Worm (Caenorhabditis elegans) whole organism, L4/young adult: Measurements from ENCODE around the gene pinn-1.

ENCODE experiments used
- W03F9.2 ChIP-seq: fragments of 150-350 bp; optimal IDR thresholded peaks from 2 replicates; lab custom pipeline; 2014; ENCODE audit warnings: missing biosample characterization, missing genetic modification characterization
- dao-5 ChIP-seq: sonication (generic microtip); optimal IDR thresholded peaks from 2 replicates; lab custom pipeline; 2016; ENCODE audit warnings: missing genotype, missing genetic modification characterization, moderate library complexity, missing compliant biosample characterization
- him-1 ChIP-seq: sonication (generic microtip); optimal IDR thresholded peaks from 2 replicates; lab custom pipeline; 2016; ENCODE audit warnings: missing genotype, missing genetic modification reagents, missing genetic modification characterization, missing compliant biosample characterization

pinn-1 gene

DNA sequence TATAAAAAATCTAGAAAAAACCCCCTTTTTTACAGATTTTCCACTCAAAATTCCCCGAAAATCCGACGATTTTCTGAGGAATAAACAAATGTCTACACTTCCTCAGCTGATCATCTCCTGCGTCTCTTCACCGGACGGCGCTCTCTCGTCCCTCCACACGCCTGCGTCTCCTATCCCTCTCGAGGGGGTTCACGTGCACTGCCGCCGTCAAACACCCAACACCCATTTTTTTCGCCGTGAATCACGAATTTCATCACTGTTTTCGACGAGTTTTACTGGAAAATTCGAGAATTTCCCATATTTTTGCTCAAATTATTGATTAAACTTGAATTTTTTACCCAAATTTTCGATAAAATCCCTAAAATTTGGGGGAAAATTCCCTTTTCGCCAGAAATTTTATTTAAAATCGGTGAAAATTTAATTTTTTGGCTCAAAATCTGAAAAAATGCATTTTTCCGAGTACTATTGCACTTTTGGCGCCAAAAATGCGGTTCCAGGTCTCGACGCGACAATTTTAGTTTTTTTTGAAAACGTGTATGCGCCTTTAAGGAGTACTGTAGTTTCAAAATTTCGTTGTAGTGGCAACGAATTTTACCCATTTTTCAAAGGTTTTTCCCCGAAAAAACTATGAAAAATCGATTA is 32.1 kb upstream of the pinn-1 start:
- TF ChIP-seq dao-5 (no peak), W03F9.2 (tag; lab: Kevin White, UChicago) (peak; percentile 4)

DNA sequence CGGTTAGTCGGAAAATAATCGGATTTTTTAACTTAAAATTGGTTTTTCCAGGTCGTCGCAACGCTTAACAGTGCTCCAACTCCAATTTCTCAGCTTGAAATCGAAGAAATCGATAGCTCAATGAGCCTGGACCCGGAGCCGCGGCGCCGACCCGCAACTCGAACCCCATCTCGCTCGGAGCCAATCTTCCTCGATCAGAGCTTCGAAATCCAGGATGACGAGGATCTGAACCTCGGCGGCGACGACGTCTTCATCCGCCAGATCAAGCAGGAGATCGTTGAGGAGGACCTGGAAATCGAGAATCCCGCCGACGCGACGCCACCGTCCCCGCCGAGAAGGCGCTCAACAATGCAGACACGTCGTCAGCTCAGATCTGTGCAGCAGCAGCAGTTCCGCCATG is 31.4 kb upstream of the pinn-1 start:
- no peak for TF ChIP-seq W03F9.2 (tag; lab: Kevin White, UChicago)
- no peak for TF ChIP-seq him-1 (tag; lab: Kevin White, UChicago)
- TF ChIP-seq dao-5, result no peak

DNA sequence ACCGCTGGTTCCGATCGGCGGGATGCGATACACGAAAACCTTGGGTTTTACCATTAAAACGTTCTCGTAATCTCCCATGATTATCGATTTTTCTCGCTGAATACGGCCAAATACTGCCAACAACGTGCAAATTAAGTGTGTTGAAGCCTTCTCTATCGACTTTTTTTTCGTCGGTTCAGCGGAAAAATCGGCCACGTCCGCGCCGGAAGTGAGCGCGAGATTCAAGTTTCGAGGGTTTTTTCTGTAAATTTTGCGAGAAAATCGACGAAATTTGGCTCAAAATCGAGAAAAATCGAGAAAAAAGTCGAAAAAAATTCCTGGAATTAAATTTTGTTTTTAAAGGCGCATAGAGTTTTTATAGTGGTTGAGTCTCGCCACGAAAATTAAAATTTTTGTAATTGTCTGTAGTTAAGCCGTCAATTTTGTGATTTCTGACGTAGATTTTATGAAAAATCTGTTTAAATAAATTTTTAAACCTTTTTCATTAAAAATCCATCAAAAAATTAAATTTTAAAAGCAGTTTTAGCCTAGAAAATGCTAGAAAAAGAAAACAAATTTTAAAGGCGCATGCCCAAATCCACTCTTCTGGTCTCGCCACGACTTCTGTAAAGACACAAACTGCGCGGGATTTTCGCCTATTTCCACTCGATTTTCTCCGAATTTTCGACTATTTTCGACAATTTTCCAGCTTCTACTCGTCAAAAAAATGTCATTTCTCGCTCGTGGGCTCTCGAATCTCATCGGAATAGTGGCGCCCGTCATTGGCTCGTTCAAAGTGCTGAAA is 30.5 kb upstream of the pinn-1 start, which contains the start of the genes ncap-1 and Y110A2AR.1:
Gene ncap-1 (minus strand): TSS at position 241 of the 784 bp plus-strand sequence.
Gene Y110A2AR.1 (plus strand): TSS at position 637 of the 784 bp plus-strand sequence.
- TF ChIP-seq dao-5 (no peak), W03F9.2 (tag; lab: Kevin White, UChicago) (peak; percentile 36)

- TF ChIP-seq him-1 (tag; lab: Kevin White, UChicago) (no peak), W03F9.2 (tag; lab: Kevin White, UChicago) (no peak), dao-5 (no peak)
These were observed 24.7 kb upstream of the pinn-1 start, which contains the start of gene ubc-15 for ce11 chrII:2913505-2913904. Gene ubc-15 (minus strand): TSS chrII:2913605.

DNA sequence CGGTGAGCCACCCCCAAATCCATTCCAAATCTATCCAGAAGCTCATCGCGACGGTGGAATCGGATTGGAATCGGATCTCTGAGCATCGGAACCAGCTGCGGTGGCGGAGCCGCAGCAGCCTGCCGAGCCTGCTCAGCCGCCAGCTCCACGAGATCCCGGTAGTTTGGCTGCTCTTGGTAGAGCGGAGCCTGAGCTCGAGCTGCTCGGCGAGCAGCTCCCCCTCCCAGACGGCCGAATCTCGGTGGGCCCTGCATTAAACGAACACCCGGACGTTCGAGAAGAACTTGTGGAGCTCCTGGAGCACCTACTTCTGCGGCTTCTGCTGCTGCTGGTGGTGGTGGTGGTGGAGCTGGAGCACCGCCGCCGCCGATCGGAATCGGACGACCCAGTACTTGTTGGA is 14.9 kb upstream of the pinn-1 start:
- TF ChIP-seq dao-5, result no peak
- no peak for TF ChIP-seq W03F9.2 (tag; lab: Kevin White, UChicago)
- no peak for TF ChIP-seq him-1 (tag; lab: Kevin White, UChicago)

DNA sequence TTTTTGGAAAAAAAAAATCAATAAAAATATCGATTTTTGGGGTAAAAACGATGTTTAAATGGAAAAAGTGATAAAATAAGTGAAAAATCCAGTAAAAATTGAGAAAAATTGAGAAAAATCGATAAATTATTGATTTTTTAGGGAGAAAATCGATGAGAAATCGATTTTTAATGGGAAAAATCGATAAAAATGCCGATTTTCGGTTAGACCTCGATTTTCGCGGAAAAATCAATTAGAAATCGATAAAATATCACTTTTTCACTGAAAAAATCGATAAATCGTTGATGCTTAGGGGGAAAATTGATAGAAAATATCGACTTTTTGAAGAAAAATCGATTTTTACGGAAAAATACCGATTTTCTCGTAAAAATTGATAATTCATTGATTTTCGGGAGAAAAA is 12.4 kb upstream of the pinn-1 start:
- TF ChIP-seq him-1 (tag; lab: Kevin White, UChicago) (no peak), W03F9.2 (tag; lab: Kevin White, UChicago) (no peak), dao-5 (no peak)

DNA sequence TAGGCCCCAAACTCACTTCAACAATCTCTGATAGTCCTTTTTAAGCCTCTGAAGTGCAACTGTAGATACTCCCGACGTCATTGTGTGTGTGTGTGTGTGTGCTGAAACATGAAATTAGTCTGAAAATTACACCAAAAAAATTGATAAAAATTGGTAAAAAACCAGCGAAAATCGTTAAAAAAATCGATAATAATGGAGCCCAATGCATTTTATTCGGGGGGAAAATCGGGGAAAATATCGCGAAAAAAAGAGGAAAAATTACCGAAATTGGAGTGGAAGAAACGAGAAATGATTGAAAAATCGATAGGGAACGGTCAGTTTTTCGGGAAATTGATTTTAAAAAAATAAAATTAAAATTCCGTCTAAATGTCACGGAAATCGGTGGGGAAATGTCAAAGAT is 11.4 kb upstream of the pinn-1 start, which contains the start of gene ubc-26:
Gene ubc-26 (minus strand): TSS at position 101 of the 400 bp plus-strand sequence.
- no peak for TF ChIP-seq W03F9.2 (tag; lab: Kevin White, UChicago)
- no peak for TF ChIP-seq dao-5
- TF ChIP-seq him-1 (tag; lab: Kevin White, UChicago), result no peak

- TF ChIP-seq W03F9.2 (tag; lab: Kevin White, UChicago), result no peak
- TF ChIP-seq dao-5, result no peak
- TF ChIP-seq him-1 (tag; lab: Kevin White, UChicago), result no peak
These were observed 5.5 kb upstream of the pinn-1 start, which contains the start of gene sqv-2 for ce11 chrII:2894295-2894694. Gene sqv-2 (minus strand): TSS chrII:2894395.

DNA sequence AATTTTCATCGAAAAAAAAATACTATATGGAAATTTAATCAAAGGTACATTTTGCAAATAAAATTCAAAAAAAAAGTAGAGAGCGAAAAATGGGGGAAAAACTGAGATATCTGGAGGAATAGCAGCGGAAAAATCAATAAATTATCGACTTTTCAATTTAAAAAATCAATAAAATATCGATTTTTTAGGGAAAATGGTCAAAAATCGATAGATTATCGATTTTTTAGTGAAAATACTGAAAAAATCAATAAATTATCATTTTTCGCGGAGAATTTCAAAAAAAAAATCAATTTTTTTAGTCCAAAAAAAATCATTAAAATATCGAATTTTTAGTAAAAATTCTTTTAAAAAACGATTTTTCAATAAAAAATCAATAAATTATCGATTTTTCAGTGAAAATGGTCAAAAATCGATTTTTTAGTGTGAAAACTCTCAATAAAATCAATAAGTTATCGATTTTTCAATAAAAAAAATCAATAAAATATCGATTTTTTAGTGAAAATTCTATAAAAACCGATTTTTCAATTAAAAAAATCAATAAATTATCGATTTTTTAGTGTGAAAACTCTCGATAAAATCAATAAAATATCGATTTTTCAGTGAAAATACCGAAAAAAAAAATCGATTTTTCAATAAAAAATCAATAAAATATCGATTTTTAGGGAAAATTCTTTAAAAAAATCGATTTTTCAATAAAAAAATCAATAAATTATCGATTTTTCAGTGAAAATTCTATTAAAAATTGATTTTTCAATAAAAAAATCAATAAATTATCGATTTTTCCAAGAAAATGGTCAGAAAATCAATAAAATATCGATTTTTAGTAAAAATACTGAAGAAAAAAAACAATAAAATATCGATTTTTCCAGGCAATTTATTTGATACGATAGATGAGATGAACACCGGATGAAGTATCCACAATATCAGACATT is 3.0 kb downstream of the pinn-1 start:
- TF ChIP-seq him-1 (tag; lab: Kevin White, UChicago) (no peak), dao-5 (no peak), W03F9.2 (tag; lab: Kevin White, UChicago) (no peak)

- TF ChIP-seq dao-5 (no peak), him-1 (tag; lab: Kevin White, UChicago) (no peak), W03F9.2 (tag; lab: Kevin White, UChicago) (no peak)
These were observed 4.0 kb downstream of the pinn-1 start, which contains the start of gene pigw-1 for ce11 chrII:2884810-2885209. Gene pigw-1 (minus strand): TSS chrII:2884910.

DNA sequence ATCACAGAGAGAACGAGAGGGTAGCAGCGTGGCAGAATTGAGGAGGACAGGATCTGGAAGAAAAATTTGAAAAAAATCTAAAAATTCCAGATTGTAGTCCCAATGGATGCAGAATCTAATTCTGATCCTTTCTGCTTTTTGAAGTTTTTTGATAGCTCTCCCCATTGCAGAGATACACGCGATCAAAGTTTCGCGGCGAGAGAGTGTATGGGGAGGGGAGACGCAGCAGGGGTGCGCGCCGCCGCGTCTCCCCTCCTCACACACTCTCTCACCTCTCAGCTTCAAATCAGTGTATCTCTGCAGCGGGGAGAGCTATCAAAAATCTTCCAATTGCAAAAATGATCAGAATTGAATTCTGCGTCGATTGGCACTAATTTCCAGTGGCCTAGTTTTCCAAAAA is 7.7 kb downstream of the pinn-1 start:
- TF ChIP-seq W03F9.2 (tag; lab: Kevin White, UChicago), result no peak
- no peak for TF ChIP-seq dao-5
- no peak for TF ChIP-seq him-1 (tag; lab: Kevin White, UChicago)

DNA sequence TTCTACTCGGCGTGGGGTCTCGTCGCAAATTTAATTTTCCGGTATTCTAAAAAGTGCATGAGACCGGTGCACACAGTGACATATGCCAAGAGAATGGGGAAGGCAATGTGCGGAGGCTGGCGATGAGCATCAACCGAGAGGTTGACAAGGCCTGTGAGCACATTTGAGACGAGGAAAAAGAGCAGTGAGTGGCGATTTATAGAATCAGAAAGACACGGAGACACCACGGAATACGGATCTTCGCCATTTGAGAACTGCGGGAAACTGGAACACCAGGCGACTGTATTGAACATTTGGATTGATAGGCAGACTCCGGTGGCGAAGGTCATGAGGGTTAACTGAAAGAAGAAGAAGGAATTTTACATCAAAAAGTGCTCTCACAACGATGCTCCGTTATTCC is 9.9 kb downstream of the pinn-1 start:
- TF ChIP-seq him-1 (tag; lab: Kevin White, UChicago) (no peak), W03F9.2 (tag; lab: Kevin White, UChicago) (no peak), dao-5 (no peak)

- TF ChIP-seq W03F9.2 (tag; lab: Kevin White, UChicago) (no peak), dao-5 (no peak), him-1 (tag; lab: Kevin White, UChicago) (no peak)
These were observed 14.0 kb downstream of the pinn-1 start, which contains the start of gene Y110A2AL.1 for ce11 chrII:2874801-2875200. Gene Y110A2AL.1 (plus strand): TSS chrII:2875101.
